Worm (Caenorhabditis elegans): ENCODE results near the gene F37C4.5.

F37C4.5 gene

ce11 chrIV:3844584-3844983, 29.0 kb downstream of the F37C4.5 start:
- TF ChIP-seq ceh-48 (tag; optimal IDR thresholded peaks at IDR 0.05) (no peak), gmeb-2 (tag; optimal IDR thresholded peaks at IDR 0.05) (no peak), hlh-13 (GFP tag; optimal IDR thresholded peaks at IDR 0.05) (no peak), zip-5 (tag; optimal IDR thresholded peaks at IDR 0.05) (no peak), madf-2 (tag; optimal IDR thresholded peaks at IDR 0.05) (no peak), pag-3 (tag; optimal IDR thresholded peaks at IDR 0.05; ENCODE audit: borderline replicate concordance) (no peak), rnt-1 (tag; optimal IDR thresholded peaks at IDR 0.05) (no peak), hlh-30 (tag; optimal IDR thresholded peaks at IDR 0.05; ENCODE audit: insufficient read depth) (no peak), nhr-232 (tag; optimal IDR thresholded peaks at IDR 0.05) (no peak), syd-9 (tag; optimal IDR thresholded peaks at IDR 0.05) (no peak), ets-4 (tag; optimal IDR thresholded peaks at IDR 0.05) (no peak), pqm-1 (tag; optimal IDR thresholded peaks at IDR 0.05) (no peak), pax-1 (tag; optimal IDR thresholded peaks at IDR 0.05) (no peak), odd-2 (tag; optimal IDR thresholded peaks at IDR 0.05) (no peak), tbx-7 (tag; optimal IDR thresholded peaks at IDR 0.05) (no peak), ceh-19 (GFP tag; optimal IDR thresholded peaks at IDR 0.05) (no peak)

- TF ChIP-seq hlh-8 (tag; optimal IDR thresholded peaks at IDR 0.05) (peak; percentile 81), ceh-45 (GFP tag; IDR thresholded peaks at IDR 0.05) (no peak)
Measured at ce11 chrIV:3844004-3844403, 29.6 kb downstream of the F37C4.5 start.

DNA sequence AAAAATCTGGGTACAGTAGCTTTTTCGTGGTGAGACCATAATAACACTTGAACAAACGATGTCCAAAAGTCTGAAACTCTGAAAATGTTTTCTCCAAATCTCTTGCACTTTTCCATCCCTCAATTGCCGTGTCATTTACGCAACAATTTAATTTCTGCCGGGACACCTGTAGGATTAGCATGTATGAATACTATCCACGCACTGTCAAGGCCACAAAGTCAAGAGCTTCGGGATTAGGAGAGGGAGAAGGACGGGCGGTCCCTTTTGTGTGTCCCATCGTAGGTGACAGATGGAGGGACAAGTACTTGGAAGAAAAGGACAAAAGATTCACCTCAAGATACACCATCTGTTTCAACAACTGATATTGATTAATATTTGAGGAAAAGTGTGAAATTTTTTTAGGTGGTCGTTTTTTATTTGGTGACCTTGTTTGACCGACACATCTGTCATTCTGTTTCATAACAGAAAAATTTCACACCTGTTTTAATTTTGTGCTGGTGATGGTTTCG, 30.5 kb downstream of the F37C4.5 start:
- no peak for TF ChIP-seq pat-9 (tag; optimal IDR thresholded peaks at IDR 0.05)
- no peak for TF ChIP-seq ceh-31 (tag; optimal IDR thresholded peaks at IDR 0.05)
- TF ChIP-seq fax-1 (tag; optimal IDR thresholded peaks at IDR 0.05): no peak

DNA sequence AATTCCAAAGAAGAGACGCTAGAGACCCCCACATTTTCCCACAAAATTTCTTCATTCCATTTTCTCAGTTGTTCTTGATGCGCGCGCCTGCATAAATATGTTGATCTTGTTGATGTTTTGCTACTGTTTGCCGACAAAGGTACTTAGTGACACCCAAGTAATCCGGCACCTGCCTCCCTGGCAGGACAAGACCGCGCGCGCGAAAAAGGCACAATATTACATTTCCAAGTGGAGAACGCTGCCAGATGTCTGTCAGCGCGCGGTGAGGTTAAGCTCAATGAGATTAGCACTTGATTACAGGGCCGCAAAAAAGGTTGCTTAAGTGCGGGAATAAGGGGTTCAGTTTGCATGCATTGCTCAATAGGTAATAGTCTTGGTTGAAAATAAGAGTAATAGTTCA, 32.0 kb downstream of the F37C4.5 start:
- TF ChIP-seq pros-1 (tag; optimal IDR thresholded peaks at IDR 0.05) (no peak), unc-42 (tag; optimal IDR thresholded peaks at IDR 0.05) (peak; percentile 3)

ce11 chrIV:3840480-3840879, 33.1 kb downstream of the F37C4.5 start:
- peak; percentile 71 for TF ChIP-seq unc-42 (tag; optimal IDR thresholded peaks at IDR 0.05)
- TF ChIP-seq pha-4 (tag; optimal IDR thresholded peaks at IDR 0.05): no peak

DNA sequence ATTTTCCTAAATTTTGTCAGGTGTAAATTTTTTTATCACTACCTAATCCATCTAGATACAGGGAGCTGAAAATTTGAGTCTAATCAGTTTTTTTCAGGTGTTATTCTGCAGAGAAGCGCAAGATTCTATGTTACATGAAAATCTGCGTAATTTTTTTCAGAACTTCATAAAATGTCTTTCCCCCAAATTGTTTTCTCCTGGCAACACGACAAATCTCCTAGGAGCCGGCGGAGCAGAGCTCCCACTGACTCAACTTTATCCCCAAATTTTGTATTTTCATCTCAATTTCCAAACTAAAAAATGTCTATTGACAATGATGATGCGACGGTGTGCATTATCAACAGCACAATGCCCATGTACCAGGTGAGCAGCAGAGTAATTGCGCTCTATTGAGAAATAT, 34.2 kb downstream of the F37C4.5 start, which contains the start of gene F28F9.2:
F28F9.2 (plus strand) TSS at position 301 of the 400 bp plus-strand sequence.
- no peak for TF ChIP-seq ceh-18 (tag; optimal IDR thresholded peaks at IDR 0.05)
- no peak for TF ChIP-seq lim-6 (tag; optimal IDR thresholded peaks at IDR 0.05)
- TF ChIP-seq lin-11 (tag; optimal IDR thresholded peaks at IDR 0.05): no peak
- no peak for TF ChIP-seq ref-2 (tag; optimal IDR thresholded peaks at IDR 0.05)
- TF ChIP-seq elt-2 (tag; optimal IDR thresholded peaks at IDR 0.05): no peak
- no peak for TF ChIP-seq pha-2 (tag; optimal IDR thresholded peaks at IDR 0.05)
- TF ChIP-seq unc-86 (tag; optimal IDR thresholded peaks at IDR 0.05): no peak
- no peak for TF ChIP-seq ceh-45 (GFP tag; IDR thresholded peaks at IDR 0.05)
- no peak for TF ChIP-seq fkh-10 (GFP tag; optimal IDR thresholded peaks at IDR 0.05)
- TF ChIP-seq ama-1 (optimal IDR thresholded peaks at IDR 0.05): no peak
- no peak for TF ChIP-seq pag-3 (tag; optimal IDR thresholded peaks at IDR 0.05; ENCODE audit: borderline replicate concordance)
- TF ChIP-seq unc-3 (GFP tag; conservative IDR thresholded peaks at IDR 0.05): no peak
- TF ChIP-seq unc-3 (tag; optimal IDR thresholded peaks at IDR 0.05): no peak
- no peak for TF ChIP-seq hlh-15 (tag; optimal IDR thresholded peaks at IDR 0.05)
- TF ChIP-seq ceh-31 (tag; optimal IDR thresholded peaks at IDR 0.05): no peak
- TF ChIP-seq eyg-1 (tag; optimal IDR thresholded peaks at IDR 0.05): no peak
- TF ChIP-seq ceh-9 (tag; optimal IDR thresholded peaks at IDR 0.05): no peak
- TF ChIP-seq hlh-30 (tag; optimal IDR thresholded peaks at IDR 0.05; ENCODE audit: insufficient read depth): no peak
- no peak for TF ChIP-seq C38D4.7 (GFP tag; optimal IDR thresholded peaks at IDR 0.05)
- no peak for TF ChIP-seq C08G9.2 (tag; optimal IDR thresholded peaks at IDR 0.05)

All from whole organism, late embryonic.